Fruit fly (Drosophila melanogaster) whole organism, prepupa: ENCODE results near the gene CG9727.

Experiments
- CG32006 ChIP-seq: fragments of 200-800 bp; sonication (Bioruptor generic); optimal IDR thresholded peaks from 3 replicates; lab custom pipeline; 2017; ENCODE audit warnings: missing biosample characterization, mild to moderate bottlenecking, missing genetic modification characterization
- CG34406 ChIP-seq: fragments of 200-800 bp; sonication (Bioruptor generic); optimal IDR thresholded peaks from 3 replicates; lab custom pipeline; 2016; ENCODE audit warnings: missing biosample characterization, missing genetic modification characterization
- CG6854 ChIP-seq: fragments of 200-800 bp; sonication (Bioruptor generic); optimal IDR thresholded peaks from 2 replicates; lab custom pipeline; 2017; ENCODE audit warnings: missing biosample characterization, mild to moderate bottlenecking, missing genetic modification characterization
- CG7368 ChIP-seq: fragments of 200-800 bp; sonication (Bioruptor generic); optimal IDR thresholded peaks from 3 replicates; lab custom pipeline; 2016; ENCODE audit warnings: missing biosample characterization, missing genetic modification characterization
- CG8119 ChIP-seq: fragments of 200-800 bp; sonication (Bioruptor generic); IDR thresholded peaks from 3 replicates; pipeline ENCODE4 v1.3.6; 2022; ENCODE audit warnings: missing biosample characterization, missing genetic modification characterization
- CG9139 ChIP-seq: fragments of 200-800 bp; sonication (Bioruptor generic); optimal IDR thresholded peaks from 3 replicates; lab custom pipeline; 2017; ENCODE audit warnings: missing biosample characterization, mild to moderate bottlenecking, missing genetic modification characterization
- Ets96B ChIP-seq: fragments of 200-800 bp; optimal IDR thresholded peaks from 2 replicates; lab custom pipeline; 2019; ENCODE audit warnings: missing biosample characterization, mild to moderate bottlenecking, missing genetic modification characterization, moderate library complexity
- Gug ChIP-seq: fragments of 200-800 bp; sonication (Bioruptor generic); IDR thresholded peaks from 2 replicates; pipeline ENCODE4 v1.3.6; 2022; ENCODE audit warnings: missing biosample characterization, missing genetic modification characterization
- Lpt ChIP-seq: fragments of 200-800 bp; sonication (Bioruptor generic); optimal IDR thresholded peaks from 3 replicates; lab custom pipeline; 2016; ENCODE audit warnings: missing biosample characterization, missing genetic modification characterization
- Sox15 ChIP-seq: fragments of 200-800 bp; sonication (Bioruptor generic); optimal IDR thresholded peaks from 3 replicates; lab custom pipeline; 2016; ENCODE audit warnings: missing biosample characterization, missing genetic modification characterization
- lz ChIP-seq: fragments of 200-800 bp; sonication (Bioruptor generic); optimal IDR thresholded peaks from 3 replicates; lab custom pipeline; 2016; ENCODE audit warnings: missing biosample characterization, missing genetic modification characterization
- pdm3 ChIP-seq: fragments of 200-800 bp; sonication (Bioruptor generic); optimal IDR thresholded peaks from 3 replicates; lab custom pipeline; 2016; ENCODE audit warnings: missing biosample characterization, missing genetic modification characterization
- spab ChIP-seq: fragments of 200-800 bp; sonication (Bioruptor generic); optimal IDR thresholded peaks from 2 replicates; lab custom pipeline; 2017; ENCODE audit warnings: missing biosample characterization, mild to moderate bottlenecking, missing genetic modification characterization, missing genetic modification reagents
- svp ChIP-seq: fragments of 200-800 bp; sonication (Bioruptor generic); peaks from one replicate; lab custom pipeline; 2016; ENCODE audit warnings: missing biosample characterization, missing genetic modification characterization

DNA sequence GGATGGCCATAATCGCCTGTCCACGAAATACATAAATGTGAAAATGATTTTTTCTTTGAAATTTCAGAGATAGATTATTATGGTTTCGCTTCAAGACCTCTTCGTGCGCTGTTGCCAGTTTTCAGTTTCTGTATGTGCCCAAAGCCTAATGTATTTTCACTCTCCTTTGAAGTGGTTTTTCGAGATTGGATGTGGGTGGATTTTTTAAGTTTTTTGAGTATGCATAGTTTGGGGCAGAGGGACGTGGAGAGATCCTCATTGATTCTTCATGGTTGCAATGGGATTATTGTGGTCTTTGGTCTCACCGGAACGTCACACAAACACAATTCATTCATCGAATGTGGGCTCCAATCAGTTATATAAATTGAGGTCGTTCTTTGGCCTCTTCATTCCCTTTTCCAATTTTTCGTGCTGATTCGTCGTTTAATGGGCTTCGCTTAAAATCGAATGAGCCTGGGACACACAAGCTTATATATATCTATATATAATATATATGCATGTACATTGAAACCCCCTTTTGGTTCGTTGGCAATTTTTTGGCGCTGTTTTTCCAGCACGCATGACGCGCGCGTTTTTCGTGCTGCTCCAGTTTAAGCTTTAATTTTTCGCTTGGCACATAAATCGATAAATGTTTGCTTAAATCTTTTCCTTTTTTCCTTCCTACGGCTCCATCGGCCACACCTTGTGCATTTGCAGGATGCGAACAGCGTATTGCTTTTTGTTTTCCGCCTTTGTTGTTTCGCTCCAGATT lies 44.8 kb downstream of the CG9727 start:
- TF ChIP-seq CG8119 (GFP tag; lab: Robert Waterston, UW) = no peak
- TF ChIP-seq Gug (GFP tag; lab: Robert Waterston, UW) = no peak
- no peak for TF ChIP-seq Sox15 (GFP tag; lab: Kevin White, UChicago)
- TF ChIP-seq pdm3 = no peak
- no peak for TF ChIP-seq CG34406
- TF ChIP-seq CG32006 (GFP tag; lab: Kevin White, UChicago) = no peak
- no peak for TF ChIP-seq CG6854 (GFP tag; lab: Kevin White, UChicago)
- no peak for TF ChIP-seq Lpt (GFP tag; lab: Kevin White, UChicago)
- no peak for TF ChIP-seq Ets96B (tag; lab: Kevin White, UChicago)
- TF ChIP-seq lz (GFP tag; lab: Kevin White, UChicago) = no peak
- no peak for TF ChIP-seq spab
- TF ChIP-seq CG7368 (GFP tag; lab: Kevin White, UChicago) = no peak
- peak; percentile 77 for TF ChIP-seq svp (GFP tag; lab: Kevin White, UChicago)
- no peak for TF ChIP-seq CG9139 (GFP tag; lab: Kevin White, UChicago)
